Worm (Caenorhabditis elegans) whole organism, L3 larva: ENCODE results near the gene Y57G11C.28.

Experiments used
- nhr-77 ChIP-seq: fragments of 150-350 bp; optimal IDR thresholded peaks from 2 replicates; lab custom pipeline; 2014; ENCODE audit warnings: missing biosample characterization, missing genetic modification characterization
- snpc-4 ChIP-seq: fragments of 150-350 bp; optimal IDR thresholded peaks from 2 replicates; lab custom pipeline; 2014; ENCODE audit warnings: missing biosample characterization, missing genetic modification characterization

ce11 chrIV:14959375-14959774 lies 29.9 kb downstream of the Y57G11C.28 start:
- TF ChIP-seq nhr-77, result no peak
- TF ChIP-seq snpc-4 (tag; lab: Kevin White, UChicago), result peak; percentile 87
